Worm (Caenorhabditis elegans) whole organism, L4 larva: ENCODE measurements around the gene Y73F4A.3.
A peak's percentile ranks its signal among the peaks of the same experiment; 100 is the strongest.

Experiments
- R02D3.7 ChIP-seq: fragments of 150-350 bp; sonication (generic microtip); optimal IDR thresholded peaks from 3 replicates; lab custom pipeline; 2014; ENCODE audit warnings: missing biosample characterization, missing genetic modification characterization
- T20F7.1 ChIP-seq: fragments of 200-800 bp; sonication (Bioruptor generic); optimal IDR thresholded peaks from 2 replicates; lab custom pipeline; 2018; ENCODE audit warnings: mild to moderate bottlenecking, missing genetic modification characterization, missing compliant biosample characterization
- T26A8.4 ChIP-seq: fragments of 200-800 bp; sonication (Bioruptor generic); IDR thresholded peaks from 2 replicates; pipeline ENCODE4 v1.3.6; 2022; ENCODE audit warnings: missing genetic modification characterization, missing compliant biosample characterization
- Y5F2A.4 ChIP-seq: fragments of 200-800 bp; sonication (Bioruptor generic); optimal IDR thresholded peaks from 2 replicates; lab custom pipeline; 2018; ENCODE audit warnings: mild to moderate bottlenecking, missing genetic modification characterization, missing compliant biosample characterization
- Y75B8A.6 ChIP-seq: fragments of 200-800 bp; sonication (Bioruptor generic); IDR thresholded peaks from 2 replicates; pipeline ENCODE4 v1.3.6; 2022; ENCODE audit warnings: missing genetic modification reagents, missing genetic modification characterization, missing compliant biosample characterization
- aha-1 ChIP-seq: fragments of 150-350 bp; peaks from one replicate; lab custom pipeline; 2014; ENCODE audit warnings: missing biosample characterization, missing genetic modification characterization
- arid-1 ChIP-seq: fragments of 200-800 bp; sonication (Bioruptor generic); conservative IDR thresholded peaks from 2 replicates; pipeline ENCODE4 v1.3.6; 2022; ENCODE audit warnings: missing genetic modification reagents, missing genetic modification characterization, missing compliant biosample characterization
- ceh-28 ChIP-seq: fragments of 150-350 bp; optimal IDR thresholded peaks from 2 replicates; lab custom pipeline; 2014; ENCODE audit warnings: missing biosample characterization, missing genetic modification reagents, missing genetic modification characterization
- ceh-62 ChIP-seq: sonication (generic microtip); optimal IDR thresholded peaks from 2 replicates; lab custom pipeline; 2017; ENCODE audit warnings: missing biosample characterization, missing genetic modification characterization
- ceh-82 ChIP-seq: sonication (generic microtip); optimal IDR thresholded peaks from 2 replicates; lab custom pipeline; 2017; ENCODE audit warnings: missing biosample characterization, missing genetic modification characterization
- cey-2 ChIP-seq: sonication (generic microtip); optimal IDR thresholded peaks from 3 replicates; lab custom pipeline; 2017; ENCODE audit warnings: missing genetic modification characterization, mild to moderate bottlenecking, missing compliant biosample characterization, antibody characterized with exemption, borderline replicate concordance; ENCODE audit not compliant: insufficient read depth
- ctbp-1 ChIP-seq: fragments of 200-800 bp; sonication (Bioruptor generic); IDR thresholded peaks from 2 replicates; pipeline ENCODE4 v1.3.6; 2022; ENCODE audit warnings: missing genetic modification reagents, missing genetic modification characterization, missing compliant biosample characterization
- daf-12 ChIP-seq: fragments of 150-350 bp; optimal IDR thresholded peaks from 2 replicates; lab custom pipeline; 2014; ENCODE audit warnings: missing biosample characterization, missing genetic modification reagents, missing genetic modification characterization
- daf-16 ChIP-seq, 3 experiments: sonication (generic microtip); optimal IDR thresholded peaks; 2 replicates each; lab custom pipeline; 2016 to 2017; ENCODE audit warnings: missing genetic modification characterization in 3 of 3, missing genetic modification reagents in 3 of 3, mild to moderate bottlenecking in 2 of 3, missing compliant biosample characterization in 2 of 3, missing biosample characterization in 1 of 3, moderate library complexity in 1 of 3
- dmd-8 ChIP-seq: fragments of 200-800 bp; sonication (Bioruptor generic); IDR thresholded peaks from 2 replicates; pipeline ENCODE4 v1.3.6; 2022; ENCODE audit warnings: missing genetic modification characterization, missing compliant biosample characterization
- dve-1 ChIP-seq: sonication (generic microtip); optimal IDR thresholded peaks from 2 replicates; lab custom pipeline; 2017; ENCODE audit warnings: antibody characterized with exemption, mild to moderate bottlenecking, missing genetic modification characterization, missing compliant biosample characterization; ENCODE audit not compliant: insufficient read depth
- egl-43 ChIP-seq: fragments of 200-800 bp; sonication (Bioruptor generic); IDR thresholded peaks from 2 replicates; pipeline ENCODE4 v1.3.6; 2022; ENCODE audit warnings: missing genetic modification reagents, missing genetic modification characterization, missing compliant biosample characterization
- hif-1 ChIP-seq, 2 experiments: sonication (generic microtip); optimal IDR thresholded peaks; 2 replicates each; lab custom pipeline; 2016 to 2017; ENCODE audit warnings: missing compliant biosample characterization in 2 of 2, missing genetic modification characterization in 2 of 2, missing genetic modification reagents in 2 of 2, missing genotype in 2 of 2, mild to moderate bottlenecking in 1 of 2
- lin-13 ChIP-seq: fragments of 150-350 bp; optimal IDR thresholded peaks from 2 replicates; lab custom pipeline; 2014; ENCODE audit warnings: missing biosample characterization, missing genetic modification reagents, missing genetic modification characterization
- lsy-2 ChIP-seq, 2 experiments: fragments of 150-350 bp in 1 of 2; sonication (generic microtip) in 1 of 2; optimal IDR thresholded peaks; 2 replicates each; lab custom pipeline; 2014 to 2017; ENCODE audit warnings: missing biosample characterization in 2 of 2, missing genetic modification characterization in 2 of 2
- madf-9 ChIP-seq: fragments of 200-800 bp; sonication (Bioruptor generic); conservative IDR thresholded peaks from 2 replicates; pipeline ENCODE4 v1.3.6; 2022; ENCODE audit warnings: missing genetic modification reagents, missing genetic modification characterization, missing compliant biosample characterization
- mdl-1 ChIP-seq, 2 experiments: fragments of 150-350 bp in 1 of 2; sonication (generic microtip) in 1 of 2; optimal IDR thresholded peaks; 2 replicates each; lab custom pipeline; 2014 to 2017; ENCODE audit warnings: missing biosample characterization in 2 of 2, missing genetic modification characterization in 2 of 2
- mes-2 ChIP-seq: sonication (generic microtip); optimal IDR thresholded peaks from 2 replicates; lab custom pipeline; 2016; ENCODE audit warnings: missing genotype, mild to moderate bottlenecking, missing genetic modification characterization, missing compliant biosample characterization; ENCODE audit not compliant: poor library complexity, severe bottlenecking
- nhr-102 ChIP-seq: sonication (generic microtip); optimal IDR thresholded peaks from 2 replicates; lab custom pipeline; 2016; ENCODE audit warnings: mild to moderate bottlenecking, missing genetic modification characterization, moderate library complexity, missing compliant biosample characterization
- nhr-111 ChIP-seq: fragments of 200-800 bp; sonication (Bioruptor generic); optimal IDR thresholded peaks from 2 replicates; lab custom pipeline; 2018; ENCODE audit warnings: mild to moderate bottlenecking, missing genetic modification characterization, missing compliant biosample characterization
- nhr-28 ChIP-seq: fragments of 150-350 bp; optimal IDR thresholded peaks from 2 replicates; lab custom pipeline; 2014; ENCODE audit warnings: missing biosample characterization, missing genetic modification characterization
- nhr-42 ChIP-seq: fragments of 200-800 bp; sonication (Bioruptor generic); IDR thresholded peaks from 2 replicates; pipeline ENCODE4 v1.3.6; 2022; ENCODE audit warnings: missing genetic modification characterization, missing compliant biosample characterization
- pha-4 ChIP-seq, 2 experiments: fragments of 150-350 bp in 1 of 2; fragments of 200-800 bp in 1 of 2; sonication (Bioruptor generic) in 1 of 2; IDR thresholded peaks in 1 of 2; optimal IDR thresholded peaks in 1 of 2; 2 replicates each; pipeline versions ENCODE4 v1.3.6 to Lab custom; 2014 to 2022; ENCODE audit warnings: missing genetic modification characterization in 2 of 2, missing genetic modification reagents in 2 of 2, missing biosample characterization in 1 of 2, missing compliant biosample characterization in 1 of 2
- pqm-1 ChIP-seq: sonication (generic microtip); optimal IDR thresholded peaks from 2 replicates; lab custom pipeline; 2017; ENCODE audit warnings: missing biosample characterization, missing genetic modification characterization
- rbr-2 ChIP-seq: sonication (generic microtip); optimal IDR thresholded peaks from 2 replicates; lab custom pipeline; 2016; ENCODE audit warnings: missing genotype, missing genetic modification characterization, missing compliant biosample characterization
- saeg-2 ChIP-seq: fragments of 200-800 bp; sonication (Bioruptor generic); IDR thresholded peaks from 2 replicates; pipeline ENCODE4 v1.3.6; 2022; ENCODE audit warnings: missing genetic modification reagents, missing genetic modification characterization, missing compliant biosample characterization
- set-16 ChIP-seq: fragments of 200-800 bp; sonication (Bioruptor generic); IDR thresholded peaks from 2 replicates; pipeline ENCODE4 v1.3.6; 2022; ENCODE audit warnings: missing genetic modification reagents, missing genetic modification characterization, missing compliant biosample characterization
- tag-97 ChIP-seq: fragments of 200-800 bp; sonication (Bioruptor generic); IDR thresholded peaks from 2 replicates; pipeline ENCODE4 v1.3.6; 2022; ENCODE audit warnings: missing genetic modification characterization, missing compliant biosample characterization
- unc-39 ChIP-seq: sonication (generic microtip); optimal IDR thresholded peaks from 2 replicates; lab custom pipeline; 2017; ENCODE audit warnings: missing biosample characterization, missing genetic modification characterization
- unc-62 ChIP-seq, 3 experiments: fragments of 150-350 bp in 1 of 3; sonication (generic microtip); optimal IDR thresholded peaks in 2 of 3; peaks in 1 of 3; 1 replicate in 1 of 3; 2 replicates in 2 of 3; lab custom pipeline; 2014 to 2017; ENCODE audit warnings: missing biosample characterization in 3 of 3, missing genetic modification characterization in 3 of 3, missing genetic modification reagents in 3 of 3, missing genotype in 1 of 3
- zip-11 ChIP-seq: fragments of 200-800 bp; sonication (Bioruptor generic); IDR thresholded peaks from 2 replicates; pipeline ENCODE4 v1.3.6; 2022; ENCODE audit warnings: missing genetic modification characterization, missing compliant biosample characterization

Y73F4A.3 gene

ce11 chrIV:9067277-9068197 lies 27.2 kb upstream of the Y73F4A.3 start:
- TF ChIP-seq egl-43 (GFP tag; lab: Robert Waterston, UW): peak; percentile 48; the same call in 1 of the 2 replicates
- peak; percentile 55; the same call in 1 of the 2 replicates for TF ChIP-seq set-16
- TF ChIP-seq, all 104 proteins: peak for 2; not testable (repeated sequence) for 102

- TF ChIP-seq mes-2 (tag; lab: Kevin White, UChicago): no peak
- TF ChIP-seq rbr-2 (tag; lab: Kevin White, UChicago): no peak
- TF ChIP-seq T20F7.1 (GFP tag; lab: Kevin White, UChicago): no peak
- TF ChIP-seq daf-16 (GFP tag; optimal IDR thresholded peaks at IDR 0.05; lab: Kevin White, UChicago): no peak
- no peak for TF ChIP-seq daf-16 (tag; optimal IDR thresholded peaks at IDR 0.05; lab: Kevin White, UChicago)
- TF ChIP-seq nhr-42 (GFP tag; lab: Robert Waterston, UW): no peak
- TF ChIP-seq lsy-2 (tag; optimal IDR thresholded peaks at IDR 0.05; lab: Kevin White, UChicago): peak in 1 of 2 experiments; percentile 21
- no peak for TF ChIP-seq T26A8.4 (GFP tag; lab: Robert Waterston, UW)
- TF ChIP-seq hif-1 (tag; optimal IDR thresholded peaks at IDR 0.05; lab: Kevin White, UChicago): peak; percentile 40 to 86
- no peak for TF ChIP-seq saeg-2 (GFP tag; lab: Robert Waterston, UW)
- no peak for TF ChIP-seq lin-13 (GFP tag; lab: Kevin White, UChicago)
- no peak for TF ChIP-seq Y5F2A.4 (GFP tag; lab: Kevin White, UChicago)
- TF ChIP-seq Y75B8A.6 (GFP tag; lab: Robert Waterston, UW): no peak
- TF ChIP-seq ctbp-1 (GFP tag; lab: Robert Waterston, UW): no peak
- no peak for TF ChIP-seq tag-97 (GFP tag; lab: Robert Waterston, UW)
- TF ChIP-seq daf-12: no peak
- peak; percentile 8 for TF ChIP-seq pqm-1 (tag; lab: Kevin White, UChicago)
- no peak for TF ChIP-seq madf-9 (GFP tag; lab: Robert Waterston, UW)
- no peak for TF ChIP-seq unc-39 (tag; lab: Kevin White, UChicago)
- no peak for TF ChIP-seq nhr-102 (tag; lab: Kevin White, UChicago)
Measured at ce11 chrIV:9063518-9063917, 23.2 kb upstream of the Y73F4A.3 start.

ce11 chrIV:9053403-9053802 lies 13.1 kb upstream of the Y73F4A.3 start:
- no peak for TF ChIP-seq ceh-62 (tag; lab: Kevin White, UChicago)
- TF ChIP-seq ceh-82 (tag; lab: Kevin White, UChicago): no peak
- no peak for TF ChIP-seq pha-4 (GFP tag; IDR thresholded peaks at IDR 0.05; lab: Robert Waterston, UW)
- TF ChIP-seq pha-4 (tag; optimal IDR thresholded peaks at IDR 0.05; lab: Kevin White, UChicago): no peak
- TF ChIP-seq unc-62 (GFP tag; optimal IDR thresholded peaks at IDR 0.05 in 1 of 2; lab: Kevin White, UChicago): peak in 1 of 2 experiments; percentile 51
- TF ChIP-seq unc-62 (tag; optimal IDR thresholded peaks at IDR 0.05; lab: Kevin White, UChicago): no peak
- TF ChIP-seq ceh-28 (tag; lab: Kevin White, UChicago): no peak
- TF ChIP-seq nhr-111 (GFP tag; lab: Kevin White, UChicago): no peak
- TF ChIP-seq R02D3.7 (tag; lab: Kevin White, UChicago): no peak
- TF ChIP-seq dmd-8 (GFP tag; lab: Robert Waterston, UW): no peak

ce11 chrIV:9051510-9052175 lies 11.3 kb upstream of the Y73F4A.3 start:
- TF ChIP-seq arid-1 (no peak), nhr-28 (peak; percentile 93), aha-1 (tag; lab: Kevin White, UChicago) (peak; percentile 96), zip-11 (no peak), cey-2 (tag; lab: Kevin White, UChicago) (peak; percentile 41), mdl-1 (tag; optimal IDR thresholded peaks at IDR 0.05; lab: Kevin White, UChicago) (peak in 1 of 2 experiments; percentile 12), dve-1 (peak; percentile 23), hif-1 (tag; optimal IDR thresholded peaks at IDR 0.05; lab: Kevin White, UChicago) (peak; percentile 44 to 52), pqm-1 (tag; lab: Kevin White, UChicago) (no peak)
